Fruit fly (Drosophila melanogaster): ENCODE data around the gene CG11722.

Gene CG11722

DNA sequence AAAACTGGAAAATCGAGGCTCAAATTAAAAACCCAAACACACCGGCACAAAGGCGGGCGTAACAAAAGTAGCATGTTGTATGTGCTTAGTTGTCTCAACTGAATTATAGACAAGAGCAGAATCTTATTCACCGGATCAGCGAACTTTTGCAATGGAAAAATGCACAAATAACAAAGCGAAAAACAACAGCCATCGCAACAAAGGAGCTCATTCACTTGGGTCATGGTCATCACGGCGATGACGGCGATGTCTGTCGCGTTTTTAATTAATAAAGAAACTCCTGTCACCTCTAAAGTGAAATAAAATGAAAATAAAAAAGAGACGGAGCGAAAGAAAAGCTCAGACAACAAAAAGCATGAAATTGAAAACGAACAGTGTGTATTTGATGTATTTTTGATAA is 6.2 kb downstream of the CG11722 start:
- TF ChIP-seq CG3032 (tag; optimal IDR thresholded peaks at IDR 0.05) = no peak
- TF ChIP-seq Eip75B (GFP tag; optimal IDR thresholded peaks at IDR 0.05) = no peak
- TF ChIP-seq CG8319 (GFP tag; optimal IDR thresholded peaks at IDR 0.05) = no peak
- no peak for TF ChIP-seq achi (GFP tag; optimal IDR thresholded peaks at IDR 0.05)
- TF ChIP-seq fd85E (GFP tag; optimal IDR thresholded peaks at IDR 0.05) = no peak
- no peak for TF ChIP-seq fd59A (GFP tag; optimal IDR thresholded peaks at IDR 0.05)
- no peak for TF ChIP-seq dsx (GFP tag; optimal IDR thresholded peaks at IDR 0.05; ENCODE audit: poor library complexity, severe bottlenecking)
- TF ChIP-seq Sox14 (GFP tag; optimal IDR thresholded peaks at IDR 0.05) = peak; percentile 66
- TF ChIP-seq Smox (GFP tag; optimal IDR thresholded peaks at IDR 0.05) = no peak
- TF ChIP-seq pdm3 (GFP tag; optimal IDR thresholded peaks at IDR 0.05) = no peak
- TF ChIP-seq CG11762 (GFP tag; optimal IDR thresholded peaks at IDR 0.05; ENCODE audit: insufficient read depth) = no peak
- no peak for TF ChIP-seq CG1621 (tag; optimal IDR thresholded peaks at IDR 0.05)
- no peak for TF ChIP-seq CG7368 (GFP tag; optimal IDR thresholded peaks at IDR 0.05)
- TF ChIP-seq CG6808 (GFP tag; optimal IDR thresholded peaks at IDR 0.05) = no peak
- peak; percentile 27 for TF ChIP-seq Eip93F (GFP tag; optimal IDR thresholded peaks at IDR 0.05)
- no peak for TF ChIP-seq spab (GFP tag; optimal IDR thresholded peaks at IDR 0.05)
- no peak for TF ChIP-seq acj6 (GFP tag; optimal IDR thresholded peaks at IDR 0.05)
- TF ChIP-seq Ets21C (GFP tag; optimal IDR thresholded peaks at IDR 0.05) = no peak
- no peak for TF ChIP-seq CG6163 (GFP tag; IDR thresholded peaks at IDR 0.05)
- no peak for TF ChIP-seq vri (GFP tag; optimal IDR thresholded peaks at IDR 0.05)
- TF ChIP-seq svp (GFP tag) = peak; percentile 8

DNA sequence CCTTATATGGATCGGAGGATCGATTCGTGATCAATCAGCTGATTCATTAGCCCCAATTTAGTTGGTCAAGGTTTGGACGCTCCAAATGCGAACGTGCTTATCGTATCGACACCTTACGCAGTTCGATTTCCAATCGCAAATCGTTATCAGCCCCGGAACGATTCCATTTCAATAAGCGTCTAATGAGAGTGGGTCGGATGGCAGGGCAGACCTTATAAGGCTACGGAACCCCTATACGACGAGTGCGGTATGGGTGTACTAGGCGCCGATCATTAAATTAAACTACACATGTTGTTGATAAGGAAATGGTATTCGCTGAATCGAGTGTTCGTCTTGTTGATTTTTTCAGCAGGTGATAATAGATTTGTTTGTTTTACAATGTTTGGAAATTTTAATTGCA is 9.6 kb downstream of the CG11722 start:
- TF ChIP-seq CG8632 (GFP tag; optimal IDR thresholded peaks at IDR 0.05) (no peak), CG11294 (GFP tag; IDR thresholded peaks at IDR 0.05) (no peak), fd85E (GFP tag; optimal IDR thresholded peaks at IDR 0.05) (no peak), CG7368 (GFP tag; optimal IDR thresholded peaks at IDR 0.05) (no peak), CG6792 (GFP tag; optimal IDR thresholded peaks at IDR 0.05) (no peak), Ets96B (tag; optimal IDR thresholded peaks at IDR 0.05) (no peak), CG16779 (tag; optimal IDR thresholded peaks at IDR 0.05) (no peak), CG6854 (GFP tag; optimal IDR thresholded peaks at IDR 0.05) (no peak), fkh (GFP tag; optimal IDR thresholded peaks at IDR 0.05) (peak; percentile 14), CG32006 (GFP tag; optimal IDR thresholded peaks at IDR 0.05) (no peak), svp (GFP tag) (peak; percentile 54), dsx (GFP tag; optimal IDR thresholded peaks at IDR 0.05; ENCODE audit: poor library complexity, severe bottlenecking) (no peak), esn (GFP tag; optimal IDR thresholded peaks at IDR 0.05) (no peak), Eip93F (GFP tag; optimal IDR thresholded peaks at IDR 0.05) (peak; percentile 35), CG6808 (GFP tag; optimal IDR thresholded peaks at IDR 0.05) (no peak), CG34406 (GFP tag; optimal IDR thresholded peaks at IDR 0.05) (no peak), Sox15 (GFP tag; optimal IDR thresholded peaks at IDR 0.05) (no peak), topi (GFP tag; optimal IDR thresholded peaks at IDR 0.05) (no peak), CG11762 (GFP tag; optimal IDR thresholded peaks at IDR 0.05; ENCODE audit: insufficient read depth) (no peak), CG15336 (GFP tag; IDR thresholded peaks at IDR 0.05) (no peak)

DNA sequence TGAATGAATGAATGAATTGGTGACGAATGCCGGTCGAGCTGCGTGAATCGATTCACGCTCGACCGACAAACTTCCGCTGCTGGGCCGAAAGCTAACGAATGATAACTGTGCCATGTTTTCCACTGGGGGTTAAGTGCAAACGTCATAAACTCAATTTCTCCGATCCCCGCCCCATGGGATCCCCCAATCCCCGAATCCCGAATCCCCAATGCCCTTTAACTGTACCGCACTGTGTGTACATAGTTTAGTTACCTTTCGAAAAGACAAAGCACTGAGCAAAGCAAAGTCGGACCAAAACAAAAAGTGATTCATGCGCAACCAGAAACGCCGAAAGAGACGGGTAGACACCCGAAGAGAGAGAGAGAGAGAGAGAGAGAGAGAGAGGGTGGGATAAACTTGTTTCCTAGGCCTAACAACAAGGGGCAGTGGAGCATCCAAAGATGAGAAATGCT is 10.3 kb downstream of the CG11722 start:
- TF ChIP-seq cyc (GFP tag; optimal IDR thresholded peaks at IDR 0.05) (no peak), CG8319 (GFP tag; optimal IDR thresholded peaks at IDR 0.05) (no peak), CG11762 (GFP tag; optimal IDR thresholded peaks at IDR 0.05; ENCODE audit: insufficient read depth) (no peak), CG6854 (GFP tag; optimal IDR thresholded peaks at IDR 0.05) (no peak), OdsH (GFP tag; optimal IDR thresholded peaks at IDR 0.05) (no peak), CG3919 (GFP tag; optimal IDR thresholded peaks at IDR 0.05) (no peak), lz (GFP tag; optimal IDR thresholded peaks at IDR 0.05) (no peak), svp (GFP tag) (peak; percentile 67), fd59A (GFP tag; optimal IDR thresholded peaks at IDR 0.05) (no peak), CG6792 (GFP tag; optimal IDR thresholded peaks at IDR 0.05) (no peak), pdm3 (GFP tag; optimal IDR thresholded peaks at IDR 0.05) (no peak), salr (GFP tag; optimal IDR thresholded peaks at IDR 0.05) (no peak), CG31627 (GFP tag; optimal IDR thresholded peaks at IDR 0.05) (no peak), net (GFP tag; optimal IDR thresholded peaks at IDR 0.05) (no peak), Gug (GFP tag; IDR thresholded peaks at IDR 0.05) (no peak), Hr4 (GFP tag; optimal IDR thresholded peaks at IDR 0.05) (no peak), CG6276 (GFP tag; optimal IDR thresholded peaks at IDR 0.05) (peak; percentile 12), topi (GFP tag; optimal IDR thresholded peaks at IDR 0.05) (no peak), Sox15 (GFP tag; optimal IDR thresholded peaks at IDR 0.05) (no peak), spab (GFP tag; optimal IDR thresholded peaks at IDR 0.05) (no peak), CG34406 (GFP tag; optimal IDR thresholded peaks at IDR 0.05) (no peak), Met (GFP tag; optimal IDR thresholded peaks at IDR 0.05) (no peak), acj6 (GFP tag; optimal IDR thresholded peaks at IDR 0.05) (no peak), CG7368 (GFP tag; optimal IDR thresholded peaks at IDR 0.05) (no peak), Hr38 (GFP tag; optimal IDR thresholded peaks at IDR 0.05) (no peak), vri (GFP tag; optimal IDR thresholded peaks at IDR 0.05) (no peak), Eip93F (GFP tag; optimal IDR thresholded peaks at IDR 0.05) (no peak), CG11902 (GFP tag; optimal IDR thresholded peaks at IDR 0.05) (no peak), fd85E (GFP tag; optimal IDR thresholded peaks at IDR 0.05) (no peak)

All from whole organism, prepupa.